Worm (Caenorhabditis elegans): ENCODE data around the gene hrpf-2.

DNA sequence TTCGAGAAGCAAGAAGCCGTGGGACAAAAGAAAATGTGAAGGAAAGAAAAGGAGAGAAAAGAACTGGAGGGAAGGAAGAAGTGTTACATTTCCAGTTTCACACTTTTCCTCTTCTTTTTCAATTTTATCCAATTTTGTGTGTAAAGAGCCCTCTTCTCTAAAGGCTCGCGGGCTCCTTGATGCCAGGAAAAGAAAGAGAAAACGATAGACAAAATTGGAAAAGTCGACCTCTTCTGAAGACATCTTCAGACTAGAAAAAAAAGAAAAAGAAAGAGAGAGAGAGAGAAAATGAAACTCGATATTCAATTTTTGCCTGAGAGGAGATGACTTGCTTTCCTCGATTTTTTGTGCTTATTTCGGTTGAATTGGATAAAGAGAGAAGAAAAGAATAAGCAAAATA lies 8.7 kb upstream of the hrpf-2 start:
- TF ChIP-seq nhr-237 (tag; optimal IDR thresholded peaks at IDR 0.05), result no peak
- no peak for TF ChIP-seq nhr-12 (tag; optimal IDR thresholded peaks at IDR 0.05)
- TF ChIP-seq elt-1 (tag; optimal IDR thresholded peaks at IDR 0.05; ENCODE audit: borderline replicate concordance, insufficient read depth), result no peak

Measured in whole organism, mixed stage, embryonic.